Fruit fly (Drosophila melanogaster) whole organism, wandering third instar larva: ENCODE measurements around the gene THG.

Experiments
- Abd-B ChIP-seq: fragments of >200 bp; optimal IDR thresholded peaks from 2 replicates; lab custom pipeline; 2017; ENCODE audit warnings: missing biosample characterization, missing genetic modification characterization
- CG32264 ChIP-seq: fragments of 200-800 bp; sonication (Bioruptor generic); optimal IDR thresholded peaks from 2 replicates; lab custom pipeline; 2016; ENCODE audit warnings: missing biosample characterization, missing genetic modification characterization
- CG9705 ChIP-seq: fragments of 200-800 bp; sonication (Bioruptor generic); optimal IDR thresholded peaks from 2 replicates; lab custom pipeline; 2018; ENCODE audit warnings: missing biosample characterization, mild to moderate bottlenecking, missing genetic modification characterization
- CrebA ChIP-seq: fragments of 200-800 bp; sonication (Bioruptor generic); optimal IDR thresholded peaks from 2 replicates; lab custom pipeline; 2016; ENCODE audit warnings: missing biosample characterization, mild to moderate bottlenecking, missing genetic modification characterization, borderline replicate concordance
- Dfd ChIP-seq: fragments of >200 bp; optimal IDR thresholded peaks from 2 replicates; lab custom pipeline; 2017; ENCODE audit warnings: missing biosample characterization, missing genetic modification characterization
- Dif ChIP-seq: fragments of 200-275, 200-300 bp; sonication (Bioruptor generic); optimal IDR thresholded peaks from 2 replicates; lab custom pipeline; 2018; ENCODE audit warnings: missing biosample characterization, missing genetic modification characterization; ENCODE audit not compliant: partially characterized antibody
- GATAd ChIP-seq: sonication (Bioruptor generic); optimal IDR thresholded peaks from 2 replicates; lab custom pipeline; 2016; ENCODE audit warnings: missing biosample characterization, missing genetic modification characterization
- HLH106 ChIP-seq: fragments of 200-800 bp; optimal IDR thresholded peaks from 3 replicates; lab custom pipeline; 2019; ENCODE audit warnings: missing biosample characterization, mild to moderate bottlenecking, missing genetic modification characterization, moderate library complexity
- Hr83 ChIP-seq: fragments of 200-300 bp; sonication (Bioruptor generic); optimal IDR thresholded peaks from 2 replicates; lab custom pipeline; 2016; ENCODE audit warnings: missing biosample characterization, mild to moderate bottlenecking, missing genetic modification characterization, moderate library complexity; ENCODE audit not compliant: poor library complexity, severe bottlenecking
- Myc ChIP-seq: fragments of >200 bp; optimal IDR thresholded peaks from 2 replicates; lab custom pipeline; 2017
- N ChIP-seq: fragments of >200 bp; optimal IDR thresholded peaks from 2 replicates; lab custom pipeline; 2018; ENCODE audit warnings: missing biosample characterization, missing external identifiers, missing genetic modification characterization
- OdsH ChIP-seq: fragments of 200-800 bp; sonication (Bioruptor generic); optimal IDR thresholded peaks from 2 replicates; lab custom pipeline; 2016; ENCODE audit warnings: missing biosample characterization, mild to moderate bottlenecking, missing genetic modification characterization
- Rel ChIP-seq, 2 experiments: fragments of 200-800 bp; sonication (Bioruptor generic) in 1 of 2; optimal IDR thresholded peaks; 2 replicates in 1 of 2; 3 replicates in 1 of 2; lab custom pipeline; 2016 to 2019; ENCODE audit warnings: mild to moderate bottlenecking in 2 of 2, missing biosample characterization in 2 of 2, missing genetic modification characterization in 2 of 2, moderate library complexity in 1 of 2
- Sp1 ChIP-seq: fragments of 200-800 bp; sonication (Bioruptor generic); optimal IDR thresholded peaks from 3 replicates; lab custom pipeline; 2019; ENCODE audit warnings: missing biosample characterization, mild to moderate bottlenecking, missing genetic modification characterization, moderate library complexity
- br ChIP-seq: fragments of 200-800 bp; sonication (Bioruptor generic); optimal IDR thresholded peaks from 2 replicates; lab custom pipeline; 2016; ENCODE audit warnings: missing biosample characterization, missing genetic modification characterization
- dl ChIP-seq, 2 experiments: fragments of 175-275, 200-275 bp in 1 of 2; fragments of 200-275 bp in 1 of 2; sonication (Bioruptor generic); optimal IDR thresholded peaks; lab custom pipeline; 2018; ENCODE audit warnings: mild to moderate bottlenecking in 2 of 2, missing biosample characterization in 2 of 2, missing genetic modification characterization in 2 of 2, moderate library complexity in 2 of 2; ENCODE audit not compliant: partially characterized antibody in 2 of 2, insufficient read depth in 1 of 2
- dmrt93B ChIP-seq: fragments of 200-800 bp; sonication (Bioruptor generic); optimal IDR thresholded peaks from 2 replicates; lab custom pipeline; 2018; ENCODE audit warnings: missing biosample characterization, mild to moderate bottlenecking, missing genetic modification characterization
- foxo ChIP-seq, 2 experiments: fragments of 200-800 bp; sonication (Bioruptor generic); optimal IDR thresholded peaks; 2 replicates in 1 of 2; 3 replicates in 1 of 2; lab custom pipeline; 2016 to 2017; ENCODE audit warnings: missing biosample characterization in 2 of 2, missing genetic modification characterization in 2 of 2
- lola ChIP-seq: fragments of >200 bp; optimal IDR thresholded peaks from 2 replicates; lab custom pipeline; 2017; ENCODE audit warnings: missing biosample characterization, missing genetic modification characterization
- pan ChIP-seq: fragments of >200 bp; optimal IDR thresholded peaks from 2 replicates; lab custom pipeline; 2017
- psq ChIP-seq: fragments of 200-800 bp; sonication (Bioruptor generic); optimal IDR thresholded peaks from 3 replicates; lab custom pipeline; 2017; ENCODE audit warnings: missing biosample characterization, mild to moderate bottlenecking, missing genetic modification characterization, moderate library complexity
- rgr ChIP-seq: fragments of 200-800 bp; sonication (Bioruptor generic); optimal IDR thresholded peaks from 3 replicates; lab custom pipeline; 2016; ENCODE audit warnings: missing biosample characterization, mild to moderate bottlenecking, missing genetic modification characterization
- sage ChIP-seq: fragments of 200-800 bp; sonication (Bioruptor generic); optimal IDR thresholded peaks from 2 replicates; lab custom pipeline; 2016; ENCODE audit warnings: missing biosample characterization, mild to moderate bottlenecking, missing genetic modification characterization
- sv ChIP-seq: fragments of 200-800 bp; sonication (Bioruptor generic); optimal IDR thresholded peaks from 3 replicates; lab custom pipeline; 2016; ENCODE audit warnings: missing biosample characterization, missing genetic modification characterization
- usp ChIP-seq: fragments of >200 bp; optimal IDR thresholded peaks from 2 replicates; lab custom pipeline; 2017; ENCODE audit warnings: missing biosample characterization, missing genetic modification characterization
- woc ChIP-seq: sonication (Bioruptor generic); optimal IDR thresholded peaks from 2 replicates; lab custom pipeline; 2016; ENCODE audit warnings: missing biosample characterization, mild to moderate bottlenecking, missing genetic modification characterization

Gene THG

DNA sequence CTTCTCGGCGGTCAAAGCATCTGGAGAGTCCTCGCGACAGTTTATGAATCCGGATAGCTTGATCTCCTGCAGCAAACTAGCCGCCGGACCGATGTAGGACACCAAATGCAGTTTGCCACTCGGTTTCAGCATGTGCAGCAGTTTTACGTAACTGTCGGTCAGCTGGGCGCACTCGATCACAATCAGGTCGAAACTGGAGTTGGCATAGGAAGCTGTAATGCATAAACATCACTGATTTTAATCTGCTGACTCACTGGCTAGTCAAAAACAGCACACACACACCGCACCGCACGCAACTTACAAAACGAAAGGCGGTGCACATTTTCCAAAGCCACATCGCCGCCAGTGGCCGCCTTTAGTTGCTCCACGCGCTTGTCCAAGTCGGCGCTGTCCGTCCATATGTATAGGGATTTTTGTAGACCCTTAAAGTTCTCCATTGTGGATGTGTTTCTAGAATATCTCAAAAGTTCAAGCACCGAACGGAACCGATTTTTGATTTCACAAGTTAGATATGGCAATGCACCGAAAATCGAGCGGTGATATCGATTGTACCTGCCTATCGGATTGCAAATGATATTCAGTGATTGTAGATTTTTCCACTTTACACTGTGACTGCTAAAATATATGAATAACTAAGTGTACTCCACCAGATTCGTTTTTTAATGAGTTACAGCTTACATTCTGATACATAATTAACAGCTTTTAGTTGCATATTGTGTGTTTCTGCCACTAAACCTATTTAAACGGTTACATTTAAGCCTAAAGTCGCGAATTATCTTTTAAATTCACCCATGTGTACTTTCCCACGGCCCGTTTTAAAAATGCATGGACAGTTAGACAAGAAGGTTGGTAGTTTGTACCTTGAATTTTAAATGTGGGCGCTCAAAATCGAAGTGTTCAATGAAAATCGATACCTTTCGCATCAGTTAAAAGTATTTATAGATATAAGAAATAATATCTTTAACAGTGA lies 29.1 kb upstream of the THG start, which contains the start of gene CIAPIN1:
CIAPIN1 (minus strand) TSS at position 523 of the 970 bp plus-strand sequence.
- no peak for TF ChIP-seq sage (GFP tag; lab: Kevin White, UChicago)
- TF ChIP-seq Dif (GFP tag; lab: Kevin White, UChicago) = no peak
- no peak for TF ChIP-seq HLH106 (tag; lab: Kevin White, UChicago)
- no peak for TF ChIP-seq OdsH (GFP tag; lab: Kevin White, UChicago)
- TF ChIP-seq Dfd (GFP tag; lab: Kevin White, UChicago) = no peak
- no peak for TF ChIP-seq Hr83 (GFP tag; lab: Kevin White, UChicago)

DNA sequence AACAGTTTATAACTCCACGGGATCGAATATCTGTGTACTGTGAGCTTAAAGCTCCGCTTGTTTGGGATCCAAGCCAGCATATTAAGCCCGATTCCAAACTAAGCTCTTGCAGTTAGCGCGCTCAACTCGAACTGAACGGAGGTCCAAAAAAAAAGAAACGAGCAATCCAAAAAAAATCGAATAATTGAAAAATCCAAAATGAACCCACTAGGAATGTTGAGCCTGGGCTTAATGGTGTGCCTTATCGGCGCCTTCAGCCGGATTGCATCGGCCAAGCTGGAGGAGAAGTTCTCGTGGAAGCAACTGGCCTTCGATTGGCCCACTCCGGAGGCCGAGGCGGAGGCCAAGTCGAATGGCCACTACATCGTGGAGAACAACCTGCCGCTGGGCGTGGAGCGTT lies 25.8 kb upstream of the THG start, which contains the start of gene yellow-c:
yellow-c (plus strand) TSS at position 29 of the 400 bp plus-strand sequence.
- no peak for TF ChIP-seq foxo (GFP tag; optimal IDR thresholded peaks at IDR 0.05; lab: Kevin White, UChicago)
- TF ChIP-seq woc (GFP tag; lab: Kevin White, UChicago) = no peak
- TF ChIP-seq pan (lab: Kevin White, UChicago) = no peak

DNA sequence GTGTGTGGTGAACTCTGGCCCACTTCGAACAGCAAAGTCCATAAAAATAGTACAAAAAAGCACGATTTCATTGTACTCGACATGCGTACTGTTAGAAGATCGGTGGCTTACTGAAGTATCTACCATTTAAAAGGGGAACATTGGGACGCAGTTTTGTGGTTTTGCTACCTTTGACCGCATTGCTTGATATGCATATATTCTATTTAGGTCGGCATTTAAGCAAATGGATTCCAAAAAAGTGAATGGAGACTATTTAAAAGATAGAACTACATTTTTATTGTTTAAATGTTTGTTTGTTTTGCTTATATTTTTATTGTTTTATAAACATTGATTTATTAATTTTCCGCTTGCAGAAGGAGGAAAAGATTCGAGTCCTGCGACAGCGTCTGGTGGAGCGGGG lies 22.1 kb upstream of the THG start, which contains the start of gene CG31832:
CG31832 (minus strand) TSS at position 101 of the 400 bp plus-strand sequence.
- TF ChIP-seq Sp1 (GFP tag; lab: Kevin White, UChicago) (no peak), br (GFP tag; lab: Kevin White, UChicago) (no peak), CG32264 (GFP tag; lab: Kevin White, UChicago) (no peak), usp (GFP tag; lab: Kevin White, UChicago) (no peak), N (no peak), HLH106 (tag; lab: Kevin White, UChicago) (no peak), lola (GFP tag; lab: Kevin White, UChicago) (no peak), Myc (lab: Kevin White, UChicago) (no peak), dmrt93B (GFP tag; lab: Kevin White, UChicago) (no peak), psq (GFP tag; lab: Kevin White, UChicago) (no peak), Abd-B (GFP tag; lab: Kevin White, UChicago) (no peak), pan (lab: Kevin White, UChicago) (no peak), Dif (GFP tag; lab: Kevin White, UChicago) (no peak), CrebA (GFP tag; lab: Kevin White, UChicago) (no peak), dl (GFP tag; optimal IDR thresholded peaks at IDR 0.05; lab: Kevin White, UChicago; ENCODE audit: insufficient read depth in 1 of 2, partially characterized antibody in 2 of 2) (no peak)

DNA sequence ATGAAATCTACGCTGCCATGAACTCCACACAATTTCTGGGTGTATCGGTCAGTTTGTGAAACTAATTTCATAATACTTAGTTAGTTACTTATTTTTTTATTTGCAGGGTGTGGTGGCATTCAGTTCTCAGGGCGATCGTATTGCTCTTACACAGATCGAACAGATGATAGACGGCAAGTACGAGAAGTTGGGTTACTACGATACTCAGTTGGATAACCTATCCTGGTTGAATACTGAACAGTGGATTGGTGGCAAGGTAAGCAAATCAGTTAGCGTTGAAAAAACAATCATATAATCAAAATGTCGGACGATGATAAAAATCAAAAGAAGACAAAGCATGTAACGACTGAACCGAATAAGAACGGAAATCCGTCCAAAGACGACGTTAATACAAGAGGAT lies 17.1 kb upstream of the THG start, which contains the start of gene CG33310:
CG33310 (plus strand) TSS at position 301 of the 400 bp plus-strand sequence.
- TF ChIP-seq GATAd = no peak

DNA sequence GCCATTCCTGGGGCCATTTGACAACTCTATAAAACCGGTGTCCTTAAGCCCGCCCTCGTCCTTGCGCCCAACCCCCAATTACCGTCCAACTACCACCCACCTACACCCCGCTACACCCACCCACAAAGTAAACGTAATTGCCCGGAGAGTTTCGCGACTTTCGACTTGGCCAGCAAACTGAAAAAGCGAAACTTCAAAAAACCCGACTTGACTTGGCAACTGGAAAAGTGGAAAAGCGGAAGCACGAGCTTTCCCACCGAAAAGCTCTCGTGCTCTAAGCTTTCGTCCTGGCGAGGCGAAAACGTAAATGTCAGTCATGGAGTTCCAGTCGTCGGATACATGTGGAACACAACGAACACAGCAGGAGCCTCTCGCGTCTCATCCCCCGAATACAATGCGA lies 6.5 kb upstream of the THG start, which contains the start of gene GABA-B-R1:
GABA-B-R1 (plus strand) TSS at position 301 of the 400 bp plus-strand sequence.
- no peak for TF ChIP-seq sage (GFP tag; lab: Kevin White, UChicago)
- no peak for TF ChIP-seq sv (GFP tag; lab: Kevin White, UChicago)
- TF ChIP-seq rgr = no peak
- no peak for TF ChIP-seq Myc (lab: Kevin White, UChicago)
- TF ChIP-seq Rel (GFP tag; optimal IDR thresholded peaks at IDR 0.05; lab: Kevin White, UChicago) = no peak
- TF ChIP-seq Rel (tag; optimal IDR thresholded peaks at IDR 0.05; lab: Kevin White, UChicago) = no peak

DNA sequence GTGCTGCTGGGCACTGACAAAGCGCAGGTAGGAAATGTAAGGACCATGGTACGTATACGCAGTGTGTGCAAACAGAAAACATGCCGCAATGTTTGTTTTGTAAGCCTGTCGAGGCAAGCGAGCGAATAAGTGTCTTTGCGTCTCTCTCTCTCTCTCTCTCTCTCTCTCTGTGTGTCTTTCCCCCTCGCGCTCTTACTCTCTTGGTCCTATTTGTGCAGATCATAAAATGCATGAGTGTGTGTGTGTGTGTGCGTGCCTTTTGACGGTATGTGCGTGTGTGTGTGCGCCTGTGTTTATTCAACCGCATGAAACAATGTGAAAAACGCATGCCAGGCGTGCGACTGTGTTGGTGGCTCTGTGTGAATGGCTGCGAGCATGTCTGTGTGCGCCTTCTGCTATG lies 4.0 kb upstream of the THG start:
- TF ChIP-seq Dif (GFP tag; lab: Kevin White, UChicago) (no peak), CG9705 (GFP tag; lab: Kevin White, UChicago) (no peak), foxo (GFP tag; optimal IDR thresholded peaks at IDR 0.05; lab: Kevin White, UChicago) (no peak), Dfd (GFP tag; lab: Kevin White, UChicago) (peak; percentile 42)
